Worm (Caenorhabditis elegans): ENCODE data around the gene K08F9.1.

- no peak for TF ChIP-seq fkh-10 (GFP tag; optimal IDR thresholded peaks at IDR 0.05)
- no peak for TF ChIP-seq rnt-1 (tag; optimal IDR thresholded peaks at IDR 0.05)
- no peak for TF ChIP-seq ama-1 (optimal IDR thresholded peaks at IDR 0.05)
- TF ChIP-seq ceh-48 (tag; optimal IDR thresholded peaks at IDR 0.05), result no peak
- no peak for TF ChIP-seq ceh-9 (tag; optimal IDR thresholded peaks at IDR 0.05)
- TF ChIP-seq lin-11 (tag; optimal IDR thresholded peaks at IDR 0.05), result no peak
- no peak for TF ChIP-seq zip-5 (tag; optimal IDR thresholded peaks at IDR 0.05)
- TF ChIP-seq fax-1 (tag; optimal IDR thresholded peaks at IDR 0.05), result no peak
- TF ChIP-seq mec-3 (tag; optimal IDR thresholded peaks at IDR 0.05; ENCODE audit: borderline replicate concordance), result no peak
- TF ChIP-seq unc-42 (tag; optimal IDR thresholded peaks at IDR 0.05), result no peak
- TF ChIP-seq dve-1 (tag; optimal IDR thresholded peaks at IDR 0.05), result no peak
- no peak for TF ChIP-seq nfya-1 (tag; optimal IDR thresholded peaks at IDR 0.05)
Observed at ce11 chrV:15184097-15185040, 41.2 kb upstream of the K08F9.1 start, which contains the start of gene Y75B12B.1.

Measured in whole organism, late embryonic.